Worm (Caenorhabditis elegans): ENCODE results near the gene srh-258.

srh-258 gene

DNA sequence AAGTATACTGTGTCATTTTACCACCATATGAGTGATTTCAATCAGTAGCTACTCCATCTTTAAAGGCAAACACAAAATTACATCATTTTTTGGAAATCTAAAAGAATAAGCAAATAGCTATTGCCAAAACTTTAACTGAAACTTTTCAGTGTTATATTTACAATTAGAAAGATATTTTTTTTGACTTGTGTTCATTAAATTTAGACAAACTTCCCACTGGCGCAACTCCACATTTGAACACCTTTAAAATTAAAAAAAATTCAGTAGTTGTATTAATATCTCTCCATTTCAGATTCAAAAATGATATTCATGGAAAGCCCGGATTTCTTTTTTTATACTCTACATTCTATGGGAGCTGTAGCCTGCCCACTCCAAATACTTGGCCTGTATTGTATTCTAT lies 8.9 kb downstream of the srh-258 start, which contains the start of gene srh-264:
Gene srh-264 (plus strand): TSS at position 301 of the 400 bp plus-strand sequence.
- TF ChIP-seq aly-2 (tag; optimal IDR thresholded peaks at IDR 0.05) = no peak
- no peak for TF ChIP-seq nhr-129 (tag; optimal IDR thresholded peaks at IDR 0.05)
- no peak for TF ChIP-seq peb-1 (tag; optimal IDR thresholded peaks at IDR 0.05)
- TF ChIP-seq gmeb-1 (tag; optimal IDR thresholded peaks at IDR 0.05) = no peak
- no peak for TF ChIP-seq nhr-6 (tag; optimal IDR thresholded peaks at IDR 0.05)
- TF ChIP-seq ztf-11 (tag; optimal IDR thresholded peaks at IDR 0.05) = no peak
- no peak for TF ChIP-seq F13H6.1 (tag; optimal IDR thresholded peaks at IDR 0.05)
- TF ChIP-seq egl-27 (tag; optimal IDR thresholded peaks at IDR 0.05) = no peak
- no peak for TF ChIP-seq nhr-23 (tag; optimal IDR thresholded peaks at IDR 0.05)
- TF ChIP-seq blmp-1 (tag; optimal IDR thresholded peaks at IDR 0.05; ENCODE audit: insufficient read depth) = no peak
- no peak for TF ChIP-seq elt-1 (tag; optimal IDR thresholded peaks at IDR 0.05)
- no peak for TF ChIP-seq nhr-12 (tag; optimal IDR thresholded peaks at IDR 0.05)
- no peak for TF ChIP-seq nhr-25 (tag; optimal IDR thresholded peaks at IDR 0.05)
- no peak for TF ChIP-seq mdl-1 (tag; optimal IDR thresholded peaks at IDR 0.05)
- TF ChIP-seq alr-1 (tag; optimal IDR thresholded peaks at IDR 0.05) = no peak

DNA sequence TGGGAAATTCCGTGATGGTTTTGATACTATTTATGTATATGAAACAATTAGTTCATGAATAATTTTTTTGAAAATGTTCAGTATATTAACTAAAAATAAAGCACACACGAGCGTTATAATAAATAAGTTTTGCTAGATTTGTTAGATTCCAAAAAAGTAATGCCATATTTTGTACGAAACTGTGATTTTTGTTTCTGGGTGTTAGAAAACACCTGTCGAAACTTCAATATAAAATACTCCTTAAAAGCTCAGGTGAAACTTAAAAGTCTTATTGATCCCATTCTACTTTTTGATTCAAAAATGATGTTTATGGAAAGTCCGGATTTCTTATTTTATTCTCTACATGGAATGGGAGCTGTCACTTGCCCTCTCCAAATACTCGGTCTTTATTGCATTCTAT lies 11.0 kb downstream of the srh-258 start, which contains the start of gene srh-265:
Gene srh-265 (plus strand): TSS at position 301 of the 400 bp plus-strand sequence.
- no peak for TF ChIP-seq zag-1 (tag; optimal IDR thresholded peaks at IDR 0.05)

DNA sequence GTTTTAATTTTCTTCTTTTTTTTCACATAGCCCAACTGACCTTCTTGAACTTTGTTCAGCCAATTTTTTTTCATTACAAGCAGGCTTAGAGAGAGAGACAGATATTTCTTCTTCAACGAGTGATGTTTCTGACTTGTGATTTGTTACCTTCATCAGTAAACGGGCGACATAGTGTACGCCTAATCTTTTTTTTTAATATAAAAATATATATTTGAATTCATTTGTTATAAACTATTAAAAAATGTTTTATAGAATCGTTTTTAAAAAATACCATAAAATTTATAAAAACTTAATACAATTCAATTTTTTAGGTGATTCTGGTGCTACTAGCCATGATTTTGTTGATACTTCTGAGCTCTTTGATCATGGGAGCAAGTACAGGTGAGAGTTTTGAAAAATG lies 12.9 kb downstream of the srh-258 start, which contains the start of gene T06E6.10:
Gene T06E6.10 (plus strand): TSS at position 301 of the 400 bp plus-strand sequence.
- TF ChIP-seq mab-5 (tag; optimal IDR thresholded peaks at IDR 0.05) = no peak
- no peak for TF ChIP-seq mbf-1 (tag; optimal IDR thresholded peaks at IDR 0.05)
- TF ChIP-seq dmd-4 (tag; optimal IDR thresholded peaks at IDR 0.05) = no peak
- no peak for TF ChIP-seq nhr-23 (tag; optimal IDR thresholded peaks at IDR 0.05)
- no peak for TF ChIP-seq skn-1 (tag; optimal IDR thresholded peaks at IDR 0.05)
- TF ChIP-seq ztf-11 (tag; optimal IDR thresholded peaks at IDR 0.05) = no peak
- no peak for TF ChIP-seq ZK546.5 (tag; optimal IDR thresholded peaks at IDR 0.05)

DNA sequence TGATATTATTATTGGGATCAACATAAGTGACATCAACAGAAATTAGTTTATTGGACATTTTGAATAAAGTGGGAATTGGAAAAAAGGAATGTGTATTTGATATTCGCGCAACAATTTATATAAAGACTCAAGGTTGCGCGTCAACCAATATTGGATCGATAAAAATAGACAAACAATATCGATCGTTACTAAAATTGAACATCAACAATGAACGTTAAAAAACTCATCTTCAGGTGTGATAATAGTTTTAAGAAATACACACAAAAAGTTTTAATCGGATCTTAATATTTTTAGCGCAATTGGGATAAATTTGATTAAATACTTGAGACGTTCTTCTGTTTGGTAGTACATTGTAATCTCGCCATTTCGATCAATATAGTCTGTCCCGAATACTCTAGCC lies 18.6 kb downstream of the srh-258 start, which contains the start of gene fbxa-104:
Gene fbxa-104 (minus strand): TSS at position 83 of the 400 bp plus-strand sequence.
- no peak for TF ChIP-seq crh-2 (tag; optimal IDR thresholded peaks at IDR 0.05)
- no peak for TF ChIP-seq F13H6.1 (tag; optimal IDR thresholded peaks at IDR 0.05)
- no peak for TF ChIP-seq unc-55 (GFP tag; optimal IDR thresholded peaks at IDR 0.05)
- no peak for TF ChIP-seq C34F6.9 (tag; optimal IDR thresholded peaks at IDR 0.05)
- no peak for TF ChIP-seq nhr-6 (tag; optimal IDR thresholded peaks at IDR 0.05)
- no peak for TF ChIP-seq mab-5 (tag; optimal IDR thresholded peaks at IDR 0.05)
- TF ChIP-seq mbf-1 (tag; optimal IDR thresholded peaks at IDR 0.05) = no peak
- no peak for TF ChIP-seq skn-1 (tag; optimal IDR thresholded peaks at IDR 0.05)
- no peak for TF ChIP-seq ceh-82 (tag; optimal IDR thresholded peaks at IDR 0.05)
- no peak for TF ChIP-seq sma-9 (GFP tag; optimal IDR thresholded peaks at IDR 0.05)
- TF ChIP-seq sma-9 (tag; optimal IDR thresholded peaks at IDR 0.05) = no peak
- no peak for TF ChIP-seq aly-2 (tag; optimal IDR thresholded peaks at IDR 0.05)
- TF ChIP-seq alr-1 (tag; optimal IDR thresholded peaks at IDR 0.05) = no peak
- no peak for TF ChIP-seq nhr-237 (tag; optimal IDR thresholded peaks at IDR 0.05)
- no peak for TF ChIP-seq egl-27 (tag; optimal IDR thresholded peaks at IDR 0.05)
- no peak for TF ChIP-seq nhr-129 (tag; optimal IDR thresholded peaks at IDR 0.05)
- no peak for TF ChIP-seq peb-1 (tag; optimal IDR thresholded peaks at IDR 0.05)
- TF ChIP-seq nhr-21 (tag; optimal IDR thresholded peaks at IDR 0.05) = no peak
- no peak for TF ChIP-seq lin-39 (tag; optimal IDR thresholded peaks at IDR 0.05)

DNA sequence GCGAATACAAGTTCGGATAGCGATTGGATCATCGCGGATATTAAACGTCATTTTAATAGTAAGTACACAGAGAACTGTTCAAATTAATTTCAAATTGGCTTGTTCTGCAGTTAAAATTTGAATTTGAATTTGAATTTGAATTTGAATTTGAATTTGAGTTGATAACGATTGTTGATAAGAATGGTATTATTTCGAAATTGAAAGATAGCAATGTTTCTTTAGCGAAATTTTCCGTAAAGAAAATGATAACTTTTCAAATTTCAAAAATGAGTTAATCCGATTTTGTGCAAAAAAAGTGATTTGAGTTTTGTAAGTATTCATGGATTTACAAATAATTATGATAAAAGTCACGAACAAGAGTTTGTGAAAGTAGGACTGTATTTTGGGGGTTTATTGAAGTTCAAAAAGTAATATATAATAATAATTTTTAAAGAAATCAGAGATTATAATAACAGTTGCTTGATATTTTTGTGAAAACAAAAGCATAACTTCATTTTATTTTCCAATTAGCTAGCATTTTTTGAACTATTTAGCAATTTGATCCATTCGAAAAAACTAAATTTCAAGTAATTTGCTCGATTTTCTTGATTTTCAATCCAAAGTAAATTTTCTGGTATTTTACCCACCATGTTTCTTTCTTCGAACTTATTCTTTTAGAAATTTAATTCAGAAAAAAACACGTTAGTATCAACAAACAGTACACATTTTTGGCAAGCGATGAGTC lies 20.6 kb downstream of the srh-258 start, which contains the start of gene Y36E3A.2:
Gene Y36E3A.2 (plus strand): TSS at position 674 of the 724 bp plus-strand sequence.
- TF ChIP-seq fos-1 (tag; optimal IDR thresholded peaks at IDR 0.05) (peak; percentile 48), egl-27 (tag; optimal IDR thresholded peaks at IDR 0.05) (no peak)

DNA sequence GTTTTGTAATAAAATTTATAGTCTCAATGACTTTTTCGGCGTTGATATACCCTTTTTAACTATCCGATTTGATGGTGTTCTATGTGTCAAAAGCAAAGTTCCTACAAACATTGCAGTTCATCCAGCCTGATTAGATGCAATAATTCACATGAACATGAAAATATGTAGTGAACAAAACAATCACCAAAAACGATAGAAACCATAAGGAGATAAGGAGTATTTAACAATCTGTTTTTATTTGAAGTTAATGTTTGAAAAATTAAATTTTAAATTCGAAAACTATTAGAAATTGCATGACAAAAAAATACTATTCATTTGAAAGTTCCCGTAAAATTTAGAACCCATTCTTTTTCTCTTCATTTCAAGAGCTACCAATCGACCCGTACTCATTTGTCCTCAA lies 22.0 kb downstream of the srh-258 start, which contains the start of gene fbxa-209:
Gene fbxa-209 (minus strand): TSS at position 101 of the 400 bp plus-strand sequence.
- TF ChIP-seq nhr-25 (tag; optimal IDR thresholded peaks at IDR 0.05) = no peak
- no peak for TF ChIP-seq fos-1 (tag; optimal IDR thresholded peaks at IDR 0.05)
- no peak for TF ChIP-seq crh-2 (tag; optimal IDR thresholded peaks at IDR 0.05)
- TF ChIP-seq mdl-1 (tag; optimal IDR thresholded peaks at IDR 0.05) = no peak
- no peak for TF ChIP-seq sem-4 (tag; optimal IDR thresholded peaks at IDR 0.05)
- no peak for TF ChIP-seq ceh-82 (tag; optimal IDR thresholded peaks at IDR 0.05)
- no peak for TF ChIP-seq mbf-1 (tag; optimal IDR thresholded peaks at IDR 0.05)
- TF ChIP-seq ceh-16 (tag; optimal IDR thresholded peaks at IDR 0.05) = no peak
- TF ChIP-seq lin-39 (tag; optimal IDR thresholded peaks at IDR 0.05) = no peak
- no peak for TF ChIP-seq unc-55 (GFP tag; optimal IDR thresholded peaks at IDR 0.05)

Data from whole organism, L2 larva.